Worm (Caenorhabditis elegans) whole organism, L2 larva: ENCODE results near the gene ver-1.

Experiments
- mdl-1 ChIP-seq, 2 experiments: fragments of 150-350 bp in 1 of 2; sonication (generic microtip) in 1 of 2; optimal IDR thresholded peaks; 2 replicates each; lab custom pipeline; 2017; ENCODE audit warnings: missing biosample characterization in 2 of 2, missing genetic modification characterization in 2 of 2
- nhr-6 ChIP-seq: fragments of 150-350 bp; optimal IDR thresholded peaks from 2 replicates; lab custom pipeline; 2014; ENCODE audit warnings: missing biosample characterization, missing genetic modification characterization

ce11 chrIII:180963-181362 lies 24.3 kb downstream of the ver-1 start, which contains the start of gene F40G9.5:
- TF ChIP-seq mdl-1 (tag; optimal IDR thresholded peaks at IDR 0.05; lab: Kevin White, UChicago) (no peak), nhr-6 (tag; lab: Kevin White, UChicago) (no peak)
